Worm (Caenorhabditis elegans): Measurements from ENCODE around the gene F01E11.20.

The F01E11.20 gene

ce11 chrX:6996448-6996847 is at the start of gene F01E11.20, which contains the start of gene tsp-16:
Gene F01E11.20 (minus strand): TSS chrX:6996548.
Gene tsp-16 (minus strand): TSS chrX:6996620.
- no peak for TF ChIP-seq isw-1 (GFP tag; IDR thresholded peaks at IDR 0.05)
- TF ChIP-seq nhr-77 (tag; optimal IDR thresholded peaks at IDR 0.05) = peak; percentile 6
- no peak for TF ChIP-seq alr-1 (tag; optimal IDR thresholded peaks at IDR 0.05; ENCODE audit: borderline replicate concordance)

- TF ChIP-seq efl-3 (GFP tag; optimal IDR thresholded peaks at IDR 0.05) = no peak
- no peak for TF ChIP-seq ceh-82 (tag; optimal IDR thresholded peaks at IDR 0.05)
- TF ChIP-seq elt-3 (tag; optimal IDR thresholded peaks at IDR 0.05) = no peak
- peak; percentile 0 for TF ChIP-seq swsn-7 (tag; optimal IDR thresholded peaks at IDR 0.05)
- no peak for TF ChIP-seq skn-1 (tag; optimal IDR thresholded peaks at IDR 0.05)
- no peak for TF ChIP-seq nhr-85 (tag)
- TF ChIP-seq dpl-1 (GFP tag; optimal IDR thresholded peaks at IDR 0.05) = no peak
- TF ChIP-seq ets-5 (GFP tag; IDR thresholded peaks at IDR 0.05) = no peak
- TF ChIP-seq lin-14 (GFP tag; optimal IDR thresholded peaks at IDR 0.05) = peak; percentile 80
- TF ChIP-seq nhr-12 (tag; optimal IDR thresholded peaks at IDR 0.05) = no peak
- TF ChIP-seq aly-2 (tag; optimal IDR thresholded peaks at IDR 0.05) = no peak
- TF ChIP-seq xbp-1 (tag; optimal IDR thresholded peaks at IDR 0.05) = peak; percentile 13
- peak; percentile 27 for TF ChIP-seq nhr-47 (tag; optimal IDR thresholded peaks at IDR 0.05)
- no peak for TF ChIP-seq ztf-4 (tag; optimal IDR thresholded peaks at IDR 0.05)
- TF ChIP-seq ces-1 (GFP tag; optimal IDR thresholded peaks at IDR 0.05) = peak; percentile 94
- no peak for TF ChIP-seq sup-37 (GFP tag; optimal IDR thresholded peaks at IDR 0.05)
- no peak for TF ChIP-seq lsy-2 (tag; optimal IDR thresholded peaks at IDR 0.05)
- TF ChIP-seq nhr-71 (tag; optimal IDR thresholded peaks at IDR 0.05) = peak; percentile 21
- peak; percentile 63 for TF ChIP-seq tbx-2 (tag; optimal IDR thresholded peaks at IDR 0.05)
- no peak for TF ChIP-seq lin-35 (GFP tag; optimal IDR thresholded peaks at IDR 0.05)
- TF ChIP-seq nhr-84 (tag; optimal IDR thresholded peaks at IDR 0.05) = no peak
- no peak for TF ChIP-seq fkh-10 (GFP tag; optimal IDR thresholded peaks at IDR 0.05)
- no peak for TF ChIP-seq tlp-1 (tag; optimal IDR thresholded peaks at IDR 0.05)
- TF ChIP-seq efl-1 (optimal IDR thresholded peaks at IDR 0.05) = no peak
- no peak for TF ChIP-seq efl-1 (GFP tag; optimal IDR thresholded peaks at IDR 0.05 in 1 of 2)
- no peak for TF ChIP-seq nhr-20 (tag; optimal IDR thresholded peaks at IDR 0.05)
These were observed 44.4 kb upstream of the F01E11.20 start for ce11 chrX:7040760-7041159.

ce11 chrX:7037998-7038397 is 41.6 kb upstream of the F01E11.20 start:
- no peak for TF ChIP-seq unc-98 (GFP tag; IDR thresholded peaks at IDR 0.05)
- TF ChIP-seq fkh-10 (GFP tag; optimal IDR thresholded peaks at IDR 0.05) = peak; percentile 62
- peak; percentile 50 for TF ChIP-seq lin-14 (GFP tag; optimal IDR thresholded peaks at IDR 0.05)
- no peak for TF ChIP-seq lir-3 (tag; optimal IDR thresholded peaks at IDR 0.05; ENCODE audit: poor library complexity)

- no peak for TF ChIP-seq F16B12.6 (tag; optimal IDR thresholded peaks at IDR 0.05)
- no peak for TF ChIP-seq Y116A8C.19 (tag; optimal IDR thresholded peaks at IDR 0.05; ENCODE audit: borderline replicate concordance)
- TF ChIP-seq efl-1 (optimal IDR thresholded peaks at IDR 0.05) = no peak
- no peak for TF ChIP-seq efl-1 (GFP tag; optimal IDR thresholded peaks at IDR 0.05 in 1 of 2)
- no peak for TF ChIP-seq mep-1 (tag; optimal IDR thresholded peaks at IDR 0.05)
- no peak for TF ChIP-seq tlp-1 (tag; optimal IDR thresholded peaks at IDR 0.05)
These were observed 39.6 kb upstream of the F01E11.20 start, which contains the start of gene cest-19 for ce11 chrX:7035937-7036336. Gene cest-19 (minus strand): TSS chrX:7036037.

- TF ChIP-seq lin-14 (GFP tag; optimal IDR thresholded peaks at IDR 0.05) (peak; percentile 50), mef-2 (tag; optimal IDR thresholded peaks at IDR 0.05) (no peak), ceh-82 (tag; optimal IDR thresholded peaks at IDR 0.05) (no peak), C04F5.9 (tag; optimal IDR thresholded peaks at IDR 0.05) (no peak), sptf-1 (tag; optimal IDR thresholded peaks at IDR 0.05) (no peak), snu-23 (GFP tag; optimal IDR thresholded peaks at IDR 0.05) (no peak), mab-9 (GFP tag; IDR thresholded peaks at IDR 0.05) (no peak), tbx-2 (tag; optimal IDR thresholded peaks at IDR 0.05) (no peak), fkh-10 (GFP tag; optimal IDR thresholded peaks at IDR 0.05) (peak; percentile 53), alr-1 (tag; optimal IDR thresholded peaks at IDR 0.05; ENCODE audit: borderline replicate concordance) (no peak), lin-35 (GFP tag; optimal IDR thresholded peaks at IDR 0.05) (no peak)
These were observed 37.4 kb upstream of the F01E11.20 start for ce11 chrX:7033716-7034270.
